Fruit fly (Drosophila melanogaster) whole organism, embryonic: Measurements from ENCODE around the gene Trf4-2.

ENCODE experiments used
- Ada2b ChIP-seq: fragments of 200-800 bp; sonication (Bioruptor generic); IDR thresholded peaks from 2 replicates; pipeline ENCODE4 v1.3.6; 2022; ENCODE audit warnings: missing biosample characterization, missing genetic modification characterization
- B-H2 ChIP-seq: fragments of 200-800 bp; sonication (Bioruptor generic); optimal IDR thresholded peaks from 2 replicates; lab custom pipeline; 2018; ENCODE audit warnings: missing biosample characterization, mild to moderate bottlenecking, missing genetic modification characterization
- Bdp1 ChIP-seq: fragments of 200-800 bp; sonication (Bioruptor generic); optimal IDR thresholded peaks from 3 replicates; lab custom pipeline; 2016; ENCODE audit warnings: missing biosample characterization, missing genetic modification characterization
- CG10366 ChIP-seq: fragments of 200-800 bp; sonication (Bioruptor generic); IDR thresholded peaks from 2 replicates; pipeline ENCODE4 v1.3.6; 2022; ENCODE audit warnings: missing biosample characterization, missing genetic modification characterization
- CG13287 ChIP-seq: fragments of 200-800 bp; sonication (Bioruptor generic); IDR thresholded peaks from 2 replicates; pipeline ENCODE4 v1.3.6; 2022; ENCODE audit warnings: missing biosample characterization, missing genetic modification characterization; ENCODE audit not compliant: partially characterized antibody
- CG13424 ChIP-seq: fragments of 200-800 bp; sonication (Bioruptor generic); optimal IDR thresholded peaks from 2 replicates; lab custom pipeline; 2019; ENCODE audit warnings: missing biosample characterization, mild to moderate bottlenecking, missing genetic modification characterization, moderate library complexity
- CG13624 ChIP-seq: fragments of 200-800 bp; sonication (Bioruptor generic); optimal IDR thresholded peaks from 2 replicates; lab custom pipeline; 2016; ENCODE audit warnings: missing biosample characterization, missing genetic modification characterization
- CG13775 ChIP-seq: fragments of 200-800 bp; sonication (Bioruptor generic); optimal IDR thresholded peaks from 3 replicates; lab custom pipeline; 2017; ENCODE audit warnings: missing biosample characterization, mild to moderate bottlenecking, missing genetic modification characterization
- CG15011 ChIP-seq: fragments of 200-800 bp; sonication (Bioruptor generic); optimal IDR thresholded peaks from 3 replicates; lab custom pipeline; 2018; ENCODE audit warnings: missing biosample characterization, mild to moderate bottlenecking, missing genetic modification characterization
- CG15696 ChIP-seq: fragments of 200-800 bp; sonication (Bioruptor generic); optimal IDR thresholded peaks from 2 replicates; lab custom pipeline; 2019; ENCODE audit warnings: missing biosample characterization, mild to moderate bottlenecking, missing genetic modification characterization, moderate library complexity
- CG18619 ChIP-seq: fragments of 200-800 bp; sonication (Bioruptor generic); optimal IDR thresholded peaks from 3 replicates; lab custom pipeline; 2017; ENCODE audit warnings: missing biosample characterization, mild to moderate bottlenecking, missing genetic modification characterization
- CG2120 ChIP-seq: fragments of 200-800 bp; sonication (Bioruptor generic); optimal IDR thresholded peaks from 3 replicates; lab custom pipeline; 2016; ENCODE audit warnings: missing biosample characterization, missing genetic modification characterization
- CG31365 ChIP-seq: fragments of 200-800 bp; sonication (Bioruptor generic); optimal IDR thresholded peaks from 2 replicates; lab custom pipeline; 2018; ENCODE audit warnings: missing biosample characterization, mild to moderate bottlenecking, missing genetic modification characterization
- CG31388 ChIP-seq: fragments of 200-800 bp; sonication (Bioruptor generic); optimal IDR thresholded peaks from 2 replicates; lab custom pipeline; 2016; ENCODE audit warnings: missing biosample characterization, missing genetic modification characterization
- CG4424 ChIP-seq: fragments of 200-800 bp; sonication (Bioruptor generic); optimal IDR thresholded peaks from 3 replicates; lab custom pipeline; 2016; ENCODE audit warnings: missing biosample characterization, missing genetic modification characterization
- CG6272 ChIP-seq: fragments of 200-800 bp; sonication (Bioruptor generic); IDR thresholded peaks from 2 replicates; pipeline ENCODE4 v1.3.6; 2022; ENCODE audit warnings: missing biosample characterization, missing genetic modification characterization
- CG7271 ChIP-seq: fragments of 200-800 bp; sonication (Bioruptor generic); optimal IDR thresholded peaks from 2 replicates; lab custom pipeline; 2018; ENCODE audit warnings: missing biosample characterization, mild to moderate bottlenecking, missing genetic modification characterization, moderate library complexity
- Dfd ChIP-seq, 2 experiments: fragments of >200 bp; optimal IDR thresholded peaks; 2 replicates each; lab custom pipeline; 2017; ENCODE audit warnings: missing biosample characterization in 2 of 2, missing genetic modification characterization in 2 of 2
- Dip3 ChIP-seq: fragments of 200-800 bp; sonication (Bioruptor generic); optimal IDR thresholded peaks from 3 replicates; lab custom pipeline; 2016; ENCODE audit warnings: missing biosample characterization, missing genetic modification characterization
- Doc3 ChIP-seq: fragments of 200-800 bp; sonication (Bioruptor generic); IDR thresholded peaks from 3 replicates; pipeline ENCODE4 v1.3.6; 2022; ENCODE audit warnings: missing biosample characterization, missing genetic modification characterization; ENCODE audit not compliant: partially characterized antibody
- E2f1 ChIP-seq: fragments of 200-800 bp; sonication (Bioruptor generic); IDR thresholded peaks from 2 replicates; pipeline ENCODE4 v1.3.6; 2022; ENCODE audit warnings: missing biosample characterization, missing genetic modification characterization
- Ets97D ChIP-seq: fragments of 200-800 bp; sonication (Bioruptor generic); optimal IDR thresholded peaks from 3 replicates; lab custom pipeline; 2016; ENCODE audit warnings: missing biosample characterization, missing genetic modification characterization
- Hmr ChIP-seq: fragments of 200-800 bp; sonication (Bioruptor generic); optimal IDR thresholded peaks from 3 replicates; lab custom pipeline; 2017; ENCODE audit warnings: mild to moderate bottlenecking, missing biosample characterization, missing genetic modification reagents, missing genetic modification characterization
- Hsf ChIP-seq: fragments of 200-800 bp; sonication (Bioruptor generic); optimal IDR thresholded peaks from 3 replicates; lab custom pipeline; 2016; ENCODE audit warnings: missing biosample characterization, missing genetic modification characterization
- MESR4 ChIP-seq: fragments of 200-800 bp; sonication (Bioruptor generic); optimal IDR thresholded peaks from 2 replicates; lab custom pipeline; 2018; ENCODE audit warnings: missing biosample characterization, mild to moderate bottlenecking, missing genetic modification characterization, moderate library complexity
- Mad ChIP-seq: fragments of 200-800 bp; sonication (Bioruptor generic); optimal IDR thresholded peaks from 2 replicates; lab custom pipeline; 2016; ENCODE audit warnings: missing biosample characterization, missing genetic modification characterization
- Mes4 ChIP-seq: fragments of 200-800 bp; sonication (Bioruptor generic); optimal IDR thresholded peaks from 2 replicates; lab custom pipeline; 2016; ENCODE audit warnings: missing biosample characterization, missing genetic modification characterization
- Neu2 ChIP-seq: fragments of 200-800 bp; sonication (Bioruptor generic); optimal IDR thresholded peaks from 3 replicates; lab custom pipeline; 2016; ENCODE audit warnings: missing biosample characterization, missing genetic modification characterization, borderline replicate concordance
- Nf-YA ChIP-seq: fragments of 200-800 bp; sonication (Bioruptor generic); IDR thresholded peaks from 2 replicates; pipeline ENCODE4 v1.3.6; 2022; ENCODE audit warnings: missing biosample characterization, missing genetic modification characterization
- Rfx ChIP-seq: fragments of 200-800 bp; sonication (Bioruptor generic); IDR thresholded peaks from 2 replicates; pipeline ENCODE4 v1.3.6; 2022; ENCODE audit warnings: missing biosample characterization, missing genetic modification characterization
- Sox102F ChIP-seq: fragments of 200-800 bp; sonication (Bioruptor generic); optimal IDR thresholded peaks from 2 replicates; lab custom pipeline; 2018; ENCODE audit warnings: missing biosample characterization, mild to moderate bottlenecking, missing genetic modification characterization, moderate library complexity
- YL-1 ChIP-seq: fragments of 200-800 bp; sonication (Bioruptor generic); optimal IDR thresholded peaks from 3 replicates; lab custom pipeline; 2017; ENCODE audit warnings: missing biosample characterization, mild to moderate bottlenecking, missing genetic modification characterization
- amos ChIP-seq: fragments of 200-800 bp; sonication (Bioruptor generic); IDR thresholded peaks from 2 replicates; pipeline ENCODE4 v1.3.6; 2022; ENCODE audit warnings: missing biosample characterization, missing genetic modification characterization; ENCODE audit not compliant: partially characterized antibody
- aop ChIP-seq: fragments of 200-800 bp; sonication (Bioruptor generic); IDR thresholded peaks from 2 replicates; pipeline ENCODE4 v1.3.6; 2022; ENCODE audit warnings: missing biosample characterization, missing genetic modification characterization
- az2 ChIP-seq: fragments of 200-800 bp; sonication (Bioruptor generic); optimal IDR thresholded peaks from 3 replicates; lab custom pipeline; 2016; ENCODE audit warnings: missing biosample characterization, missing genetic modification characterization
- bowl ChIP-seq: fragments of 200-800 bp; sonication (Bioruptor generic); IDR thresholded peaks from 2 replicates; pipeline ENCODE4 v1.3.6; 2022; ENCODE audit warnings: missing biosample characterization, missing genetic modification characterization
- cg ChIP-seq: fragments of 200-800 bp; sonication (Bioruptor generic); optimal IDR thresholded peaks from 3 replicates; lab custom pipeline; 2019; ENCODE audit warnings: missing biosample characterization, mild to moderate bottlenecking, missing genetic modification characterization, moderate library complexity
- da ChIP-seq: fragments of 200-800 bp; sonication (Bioruptor generic); optimal IDR thresholded peaks from 2 replicates; lab custom pipeline; 2016; ENCODE audit warnings: missing biosample characterization, missing genetic modification characterization
- exex ChIP-seq: fragments of 200-800 bp; sonication (Bioruptor generic); optimal IDR thresholded peaks from 4 replicates; lab custom pipeline; 2018; ENCODE audit warnings: missing biosample characterization, mild to moderate bottlenecking, missing genetic modification characterization, moderate library complexity
- gem ChIP-seq: fragments of 200-800 bp; sonication (Bioruptor generic); optimal IDR thresholded peaks from 2 replicates; lab custom pipeline; 2019; ENCODE audit warnings: missing biosample characterization, mild to moderate bottlenecking, missing genetic modification characterization, moderate library complexity
- kni ChIP-seq: fragments of 200-800 bp; sonication (Bioruptor generic); optimal IDR thresholded peaks from 3 replicates; lab custom pipeline; 2017; ENCODE audit warnings: mild to moderate bottlenecking, missing biosample characterization, missing genetic modification reagents, missing genetic modification characterization
- lov ChIP-seq, 2 experiments: fragments of 200-800 bp in 1 of 2; fragments of >200 bp in 1 of 2; sonication (Bioruptor generic) in 1 of 2; IDR thresholded peaks in 1 of 2; optimal IDR thresholded peaks in 1 of 2; 2 replicates in 1 of 2; 3 replicates in 1 of 2; pipeline versions ENCODE4 v1.3.6 to Lab custom; 2017 to 2022; ENCODE audit warnings: missing biosample characterization in 1 of 2, missing genetic modification characterization in 1 of 2
- mld ChIP-seq: fragments of 200-800 bp; sonication (Bioruptor generic); IDR thresholded peaks from 3 replicates; pipeline ENCODE4 v1.3.6; 2022; ENCODE audit warnings: missing biosample characterization, missing genetic modification characterization; ENCODE audit not compliant: partially characterized antibody
- nau ChIP-seq: fragments of 200-800 bp; sonication (Bioruptor generic); optimal IDR thresholded peaks from 3 replicates; lab custom pipeline; 2017; ENCODE audit warnings: missing biosample characterization, mild to moderate bottlenecking, missing genetic modification characterization, missing genetic modification reagents
- oc ChIP-seq: fragments of 200-800 bp; sonication (Bioruptor generic); optimal IDR thresholded peaks from 2 replicates; lab custom pipeline; 2018; ENCODE audit warnings: missing biosample characterization, mild to moderate bottlenecking, missing genetic modification characterization, moderate library complexity
- row ChIP-seq: fragments of 200-800 bp; sonication (Bioruptor generic); IDR thresholded peaks from 3 replicates; pipeline ENCODE4 v1.3.6; 2022; ENCODE audit warnings: missing biosample characterization, missing genetic modification characterization
- sd ChIP-seq: fragments of 200-800 bp; sonication (Bioruptor generic); optimal IDR thresholded peaks from 3 replicates; lab custom pipeline; 2018; ENCODE audit warnings: missing biosample characterization, mild to moderate bottlenecking, missing genetic modification characterization, moderate library complexity
- slbo ChIP-seq: fragments of 200-800 bp; sonication (Bioruptor generic); IDR thresholded peaks from 2 replicates; pipeline ENCODE4 v1.3.6; 2022; ENCODE audit warnings: missing biosample characterization, missing genetic modification characterization
- sug ChIP-seq: fragments of 200-800 bp; optimal IDR thresholded peaks from 2 replicates; lab custom pipeline; 2019; ENCODE audit warnings: missing biosample characterization, mild to moderate bottlenecking, missing genetic modification characterization, moderate library complexity
- unc-4 ChIP-seq: fragments of 200-800 bp; sonication (Bioruptor generic); IDR thresholded peaks from 2 replicates; pipeline ENCODE4 v1.3.6; 2022; ENCODE audit warnings: missing biosample characterization, missing genetic modification characterization; ENCODE audit not compliant: partially characterized antibody
- zen ChIP-seq: fragments of 200-800 bp; sonication (Bioruptor generic); optimal IDR thresholded peaks from 3 replicates; lab custom pipeline; 2018; ENCODE audit warnings: missing biosample characterization, mild to moderate bottlenecking, missing genetic modification characterization, moderate library complexity

Trf4-2 gene

DNA sequence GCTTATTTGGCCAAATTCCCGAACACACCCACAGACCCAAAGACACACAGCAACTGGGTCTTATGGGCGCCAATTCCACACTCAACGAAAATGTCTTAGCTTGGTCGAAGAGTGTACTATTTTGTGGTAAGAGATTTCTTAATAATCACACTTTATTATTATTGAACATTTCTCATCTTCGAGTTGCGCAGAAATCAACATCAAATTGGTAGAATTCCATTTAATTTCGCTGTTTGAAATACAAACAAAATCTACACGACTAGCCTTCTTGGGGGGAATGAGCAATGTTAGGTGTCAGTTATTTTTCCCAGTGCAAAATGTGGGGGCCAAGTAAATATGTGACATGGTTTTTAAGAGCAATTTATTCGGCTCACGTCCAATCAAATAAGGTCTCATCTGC lies 34.1 kb upstream of the Trf4-2 start (continued):
- peak; percentile 36 for TF ChIP-seq gem
- TF ChIP-seq MESR4 (GFP tag; lab: Kevin White, UChicago), result no peak
- peak; percentile 24 for TF ChIP-seq Sox102F (GFP tag; lab: Kevin White, UChicago)
- no peak for TF ChIP-seq CG31365 (tag; lab: Kevin White, UChicago)
- peak; percentile 41; the same call in 2 of the 3 replicates for TF ChIP-seq row (GFP tag; lab: Robert Waterston, UW)
- 0 out of 2 replicates have a peak, but pooled peaks have one; percentile 12 for TF ChIP-seq Ada2b (GFP tag; lab: Robert Waterston, UW)
- peak; percentile 3 for TF ChIP-seq CG2120 (GFP tag; lab: Kevin White, UChicago)
- no peak for TF ChIP-seq CG13287 (GFP tag; lab: Robert Waterston, UW)
- TF ChIP-seq bowl (GFP tag; lab: Robert Waterston, UW), result no peak
- TF ChIP-seq aop, result no peak
- TF ChIP-seq nau (GFP tag; lab: Kevin White, UChicago), result no peak
- no peak for TF ChIP-seq Hsf (GFP tag; lab: Kevin White, UChicago)
- TF ChIP-seq unc-4, result no peak
- TF ChIP-seq Dfd (GFP tag; optimal IDR thresholded peaks at IDR 0.05; lab: Kevin White, UChicago), result no peak
- no peak for TF ChIP-seq CG7271
- TF ChIP-seq kni (GFP tag; lab: Kevin White, UChicago), result no peak
- no peak for TF ChIP-seq E2f1 (GFP tag; lab: Robert Waterston, UW)
- peak; percentile 27 for TF ChIP-seq CG13424 (tag; lab: Kevin White, UChicago)
- no peak for TF ChIP-seq Neu2 (GFP tag; lab: Kevin White, UChicago)
- TF ChIP-seq mld (GFP tag; lab: Robert Waterston, UW), result no peak
- no peak for TF ChIP-seq CG15011 (GFP tag; lab: Kevin White, UChicago)
- no peak for TF ChIP-seq Rfx (GFP tag; lab: Robert Waterston, UW)
- no peak for TF ChIP-seq Mad (GFP tag; lab: Kevin White, UChicago)
- TF ChIP-seq Dip3 (GFP tag; lab: Kevin White, UChicago), result no peak
- no peak for TF ChIP-seq CG4424
- no peak for TF ChIP-seq exex (tag; lab: Kevin White, UChicago)
- TF ChIP-seq sd (tag; lab: Kevin White, UChicago), result no peak
- no peak for TF ChIP-seq YL-1 (GFP tag; lab: Kevin White, UChicago)
- TF ChIP-seq CG6272 (GFP tag; lab: Robert Waterston, UW), result no peak
- no peak for TF ChIP-seq oc (tag; lab: Kevin White, UChicago)
- no peak for TF ChIP-seq slbo (GFP tag; lab: Robert Waterston, UW)
- no peak for TF ChIP-seq Ets97D (GFP tag; lab: Kevin White, UChicago)
- no peak for TF ChIP-seq CG15696 (tag; lab: Kevin White, UChicago)
- no peak for TF ChIP-seq sug (tag; lab: Kevin White, UChicago)
- TF ChIP-seq cg (GFP tag; lab: Kevin White, UChicago), result no peak
- TF ChIP-seq da, result no peak
- no peak for TF ChIP-seq Bdp1 (GFP tag; lab: Kevin White, UChicago)
- TF ChIP-seq CG10366 (GFP tag; lab: Robert Waterston, UW), result no peak
- no peak for TF ChIP-seq Mes4
- no peak for TF ChIP-seq CG13624
- TF ChIP-seq zen, result no peak
- no peak for TF ChIP-seq B-H2 (GFP tag; lab: Kevin White, UChicago)
- TF ChIP-seq CG13775 (GFP tag; lab: Kevin White, UChicago), result no peak
- no peak for TF ChIP-seq az2 (GFP tag; lab: Kevin White, UChicago)
- TF ChIP-seq Nf-YA, result no peak
- no peak for TF ChIP-seq amos (GFP tag; lab: Robert Waterston, UW)
- no peak for TF ChIP-seq CG18619 (GFP tag; lab: Kevin White, UChicago)
- no peak for TF ChIP-seq Doc3 (GFP tag; lab: Robert Waterston, UW)
- TF ChIP-seq CG31388 (GFP tag; lab: Kevin White, UChicago), result no peak
- TF ChIP-seq lov (optimal IDR thresholded peaks at IDR 0.05; lab: Kevin White, UChicago), result no peak
- no peak for TF ChIP-seq lov (GFP tag; IDR thresholded peaks at IDR 0.05; lab: Robert Waterston, UW)
- no peak for TF ChIP-seq Hmr (GFP tag; lab: Kevin White, UChicago)
